Worm (Caenorhabditis elegans): ENCODE data around the gene fbxc-21.

The fbxc-21 gene

DNA sequence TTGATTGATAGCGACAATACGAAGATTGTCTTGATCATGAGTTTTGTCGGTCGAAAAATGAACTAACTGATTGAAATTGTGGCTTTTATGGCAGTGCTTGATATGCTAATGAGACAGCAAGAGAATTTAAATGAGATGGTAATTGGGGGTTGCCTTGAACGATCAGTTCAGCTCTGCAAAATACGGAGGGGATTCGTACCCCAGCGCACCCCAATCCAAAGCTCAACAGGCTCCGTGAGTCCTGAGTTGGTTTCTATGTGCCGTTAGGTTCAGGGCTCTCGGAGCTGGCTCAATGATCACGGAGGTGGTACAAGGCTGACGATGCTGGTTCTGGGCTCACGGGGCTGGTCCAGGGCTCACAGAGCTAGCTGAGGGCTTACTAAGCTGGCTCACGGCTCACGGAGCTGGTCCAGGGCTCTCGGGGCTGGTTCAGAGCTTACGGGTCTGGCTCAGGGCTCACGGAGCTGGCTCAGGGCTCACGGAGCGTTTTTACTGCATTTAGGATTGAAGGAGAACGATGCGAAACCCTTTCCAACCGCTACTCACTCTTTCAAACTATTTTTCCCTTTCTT, 47.9 kb downstream of the fbxc-21 start, which contains the start of gene ZC204.6:
ZC204.6 (minus strand) TSS at position 51 of the 572 bp plus-strand sequence.
- TF ChIP-seq ref-1 (GFP tag; conservative IDR thresholded peaks at IDR 0.05) = no peak
- no peak for TF ChIP-seq med-1 (GFP tag; optimal IDR thresholded peaks at IDR 0.05; ENCODE audit: insufficient read depth)
- no peak for TF ChIP-seq cog-1 (tag; optimal IDR thresholded peaks at IDR 0.05)
- no peak for TF ChIP-seq ztf-29 (GFP tag; IDR thresholded peaks at IDR 0.05)
- no peak for TF ChIP-seq T22C8.4 (GFP tag; IDR thresholded peaks at IDR 0.05)
- no peak for TF ChIP-seq flt-1 (GFP tag; IDR thresholded peaks at IDR 0.05)
- no peak for TF ChIP-seq klf-2 (GFP tag; conservative IDR thresholded peaks at IDR 0.05)
- no peak for TF ChIP-seq ztf-23 (GFP tag; IDR thresholded peaks at IDR 0.05)
- TF ChIP-seq tab-1 (GFP tag; IDR thresholded peaks at IDR 0.05) = no peak

Data from whole organism, midembryonic.